Fruit fly (Drosophila melanogaster) whole organism, embryonic: ENCODE data around the gene CG14339.

Experiments
- Atf6 ChIP-seq: fragments of 200-800 bp; sonication (Bioruptor generic); IDR thresholded peaks from 2 replicates; pipeline ENCODE4 v1.3.6; 2022; ENCODE audit warnings: missing biosample characterization, missing genetic modification characterization
- B-H2 ChIP-seq: fragments of 200-800 bp; sonication (Bioruptor generic); optimal IDR thresholded peaks from 2 replicates; lab custom pipeline; 2018; ENCODE audit warnings: missing biosample characterization, mild to moderate bottlenecking, missing genetic modification characterization
- CG11247 ChIP-seq: fragments of 200-800 bp; sonication (Bioruptor generic); IDR thresholded peaks from 2 replicates; pipeline ENCODE4 v1.3.6; 2022; ENCODE audit warnings: missing biosample characterization, missing genetic modification characterization
- CG11456 ChIP-seq: fragments of 200-800 bp; sonication (Bioruptor generic); IDR thresholded peaks from 3 replicates; pipeline ENCODE4 v1.3.6; 2022; ENCODE audit warnings: missing biosample characterization, missing genetic modification characterization
- CG13296 ChIP-seq: fragments of 200-800 bp; sonication (Bioruptor generic); optimal IDR thresholded peaks from 3 replicates; lab custom pipeline; 2018; ENCODE audit warnings: missing biosample characterization, mild to moderate bottlenecking, missing genetic modification characterization
- CG1529 ChIP-seq: fragments of 200-800 bp; sonication (Bioruptor generic); optimal IDR thresholded peaks from 3 replicates; lab custom pipeline; 2018; ENCODE audit warnings: missing biosample characterization, missing genetic modification characterization
- CG2875 ChIP-seq: fragments of 200-800 bp; sonication (Bioruptor generic); optimal IDR thresholded peaks from 2 replicates; lab custom pipeline; 2017; ENCODE audit warnings: missing biosample characterization, mild to moderate bottlenecking, missing genetic modification characterization, missing genetic modification reagents
- CG4360 ChIP-seq: fragments of 200-800 bp; sonication (Bioruptor generic); IDR thresholded peaks from 2 replicates; pipeline ENCODE4 v1.3.6; 2022; ENCODE audit warnings: missing biosample characterization, missing genetic modification characterization
- CG4617 ChIP-seq: fragments of 200-800 bp; sonication (Bioruptor generic); optimal IDR thresholded peaks from 3 replicates; lab custom pipeline; 2016; ENCODE audit warnings: missing biosample characterization, missing genetic modification characterization, borderline replicate concordance
- CG6175 ChIP-seq: fragments of 200-800 bp; sonication (Bioruptor generic); IDR thresholded peaks from 3 replicates; pipeline ENCODE4 v1.3.6; 2022; ENCODE audit warnings: missing biosample characterization, missing genetic modification characterization
- CG7987 ChIP-seq: fragments of 200-800 bp; sonication (Bioruptor generic); optimal IDR thresholded peaks from 2 replicates; lab custom pipeline; 2018; ENCODE audit warnings: missing biosample characterization, mild to moderate bottlenecking, missing genetic modification characterization, moderate library complexity
- CG8359 ChIP-seq: fragments of 200-800 bp; sonication (Bioruptor generic); optimal IDR thresholded peaks from 2 replicates; lab custom pipeline; 2017; ENCODE audit warnings: missing biosample characterization, mild to moderate bottlenecking, missing genetic modification characterization, borderline replicate concordance
- D19A ChIP-seq: fragments of 200-800 bp; optimal IDR thresholded peaks from 3 replicates; lab custom pipeline; 2019; ENCODE audit warnings: missing biosample characterization, mild to moderate bottlenecking, missing genetic modification characterization, moderate library complexity
- E2f1 ChIP-seq: fragments of 200-800 bp; sonication (Bioruptor generic); IDR thresholded peaks from 2 replicates; pipeline ENCODE4 v1.3.6; 2022; ENCODE audit warnings: missing biosample characterization, missing genetic modification characterization
- Fer2 ChIP-seq: fragments of 200-800 bp; sonication (Bioruptor generic); optimal IDR thresholded peaks from 2 replicates; lab custom pipeline; 2018; ENCODE audit warnings: missing biosample characterization, mild to moderate bottlenecking, missing genetic modification characterization, moderate library complexity
- Hand ChIP-seq: fragments of 200-800 bp; sonication (Bioruptor generic); optimal IDR thresholded peaks from 2 replicates; lab custom pipeline; 2017; ENCODE audit warnings: mild to moderate bottlenecking, missing biosample characterization, missing genetic modification reagents, missing genetic modification characterization
- Hey ChIP-seq: fragments of 200-800 bp; sonication (Bioruptor generic); optimal IDR thresholded peaks from 3 replicates; lab custom pipeline; 2018; ENCODE audit warnings: missing biosample characterization, mild to moderate bottlenecking, missing genetic modification characterization
- Hr78 ChIP-seq, 2 experiments: fragments of 200-800 bp in 1 of 2; fragments of >200 bp in 1 of 2; sonication (Bioruptor generic) in 1 of 2; optimal IDR thresholded peaks; 2 replicates each; lab custom pipeline; 2017 to 2019; ENCODE audit warnings: missing biosample characterization in 2 of 2, missing genetic modification characterization in 2 of 2, mild to moderate bottlenecking in 1 of 2, moderate library complexity in 1 of 2
- Med ChIP-seq: fragments of 200-800 bp; sonication (Bioruptor generic); peaks from one replicate; lab custom pipeline; 2016; ENCODE audit warnings: missing biosample characterization, missing genetic modification characterization, mild to moderate bottlenecking, inconsistent platforms, moderate library complexity
- NK7.1 ChIP-seq: fragments of 200-800 bp; sonication (Bioruptor generic); optimal IDR thresholded peaks from 3 replicates; lab custom pipeline; 2016; ENCODE audit warnings: missing biosample characterization, missing genetic modification characterization
- Rfx ChIP-seq: fragments of 200-800 bp; sonication (Bioruptor generic); IDR thresholded peaks from 2 replicates; pipeline ENCODE4 v1.3.6; 2022; ENCODE audit warnings: missing biosample characterization, missing genetic modification characterization
- Spps ChIP-seq: fragments of 200-800 bp; sonication (Bioruptor generic); optimal IDR thresholded peaks from 2 replicates; lab custom pipeline; 2018; ENCODE audit warnings: missing biosample characterization, mild to moderate bottlenecking, missing genetic modification characterization
- Trl ChIP-seq, 3 experiments: fragments of >200 bp in 2 of 3; fragments of 200-800 bp in 1 of 3; sonication (Bioruptor generic) in 1 of 3; optimal IDR thresholded peaks; 2 replicates in 1 of 3; 3 replicates in 2 of 3; lab custom pipeline; 2016 to 2017; ENCODE audit warnings: missing biosample characterization in 1 of 3, missing genetic modification characterization in 1 of 3
- Xbp1 ChIP-seq: fragments of 200-800 bp; sonication (Bioruptor generic); optimal IDR thresholded peaks from 3 replicates; lab custom pipeline; 2016; ENCODE audit warnings: missing biosample characterization, mild to moderate bottlenecking, missing genetic modification characterization
- Xrp1 ChIP-seq: fragments of 200-800 bp; sonication (Bioruptor generic); IDR thresholded peaks from 2 replicates; pipeline ENCODE4 v1.3.6; 2022; ENCODE audit warnings: missing biosample characterization, missing genetic modification characterization
- YL-1 ChIP-seq: fragments of 200-800 bp; sonication (Bioruptor generic); optimal IDR thresholded peaks from 3 replicates; lab custom pipeline; 2017; ENCODE audit warnings: missing biosample characterization, mild to moderate bottlenecking, missing genetic modification characterization
- ab ChIP-seq: fragments of 200-800 bp; sonication (Bioruptor generic); optimal IDR thresholded peaks from 2 replicates; lab custom pipeline; 2016; ENCODE audit warnings: missing biosample characterization, missing genetic modification characterization
- abd-A ChIP-seq: fragments of 200-800 bp; sonication (Bioruptor generic); optimal IDR thresholded peaks from 3 replicates; lab custom pipeline; 2019; ENCODE audit warnings: missing biosample characterization, mild to moderate bottlenecking, missing genetic modification characterization, moderate library complexity
- az2 ChIP-seq: fragments of 200-800 bp; sonication (Bioruptor generic); optimal IDR thresholded peaks from 3 replicates; lab custom pipeline; 2016; ENCODE audit warnings: missing biosample characterization, missing genetic modification characterization
- chinmo ChIP-seq: fragments of 200-800 bp; sonication (Bioruptor generic); IDR thresholded peaks from 4 replicates; pipeline ENCODE4 v1.3.6; 2022; ENCODE audit warnings: missing biosample characterization, missing genetic modification characterization; ENCODE audit not compliant: partially characterized antibody
- da ChIP-seq: fragments of 200-800 bp; sonication (Bioruptor generic); optimal IDR thresholded peaks from 2 replicates; lab custom pipeline; 2016; ENCODE audit warnings: missing biosample characterization, missing genetic modification characterization
- ewg ChIP-seq: fragments of 200-800 bp; sonication (Bioruptor generic); optimal IDR thresholded peaks from 3 replicates; lab custom pipeline; 2017; ENCODE audit warnings: mild to moderate bottlenecking, missing biosample characterization, missing genetic modification reagents, missing genetic modification characterization
- exex ChIP-seq: fragments of 200-800 bp; sonication (Bioruptor generic); optimal IDR thresholded peaks from 4 replicates; lab custom pipeline; 2018; ENCODE audit warnings: missing biosample characterization, mild to moderate bottlenecking, missing genetic modification characterization, moderate library complexity
- fu2 ChIP-seq: fragments of 200-800 bp; sonication (Bioruptor generic); optimal IDR thresholded peaks from 2 replicates; lab custom pipeline; 2016; ENCODE audit warnings: missing biosample characterization, missing genetic modification characterization
- grn ChIP-seq: fragments of 200-800 bp; sonication (Bioruptor generic); optimal IDR thresholded peaks from 3 replicates; lab custom pipeline; 2017; ENCODE audit warnings: missing biosample characterization, missing genetic modification characterization
- gsb ChIP-seq: fragments of 200-800 bp; sonication (Bioruptor generic); IDR thresholded peaks from 2 replicates; pipeline ENCODE4 v1.3.6; 2022; ENCODE audit warnings: missing biosample characterization, missing genetic modification characterization
- ken ChIP-seq: fragments of 200-800 bp; sonication (Bioruptor generic); IDR thresholded peaks from 3 replicates; pipeline ENCODE4 v1.3.6; 2022; ENCODE audit warnings: missing biosample characterization, missing genetic modification characterization
- kni ChIP-seq: fragments of 200-800 bp; sonication (Bioruptor generic); optimal IDR thresholded peaks from 3 replicates; lab custom pipeline; 2017; ENCODE audit warnings: mild to moderate bottlenecking, missing biosample characterization, missing genetic modification reagents, missing genetic modification characterization
- lab ChIP-seq: fragments of 200-800 bp; sonication (Bioruptor generic); optimal IDR thresholded peaks from 3 replicates; lab custom pipeline; 2017; ENCODE audit warnings: missing biosample characterization, missing genetic modification characterization, mild to moderate bottlenecking, moderate library complexity, missing genetic modification reagents
- lmd ChIP-seq: fragments of 200-800 bp; sonication (Bioruptor generic); IDR thresholded peaks from 2 replicates; pipeline ENCODE4 v1.3.6; 2022; ENCODE audit warnings: missing biosample characterization, missing genetic modification characterization
- maf-S ChIP-seq: fragments of 200-800 bp; sonication (Bioruptor generic); optimal IDR thresholded peaks from 2 replicates; lab custom pipeline; 2016; ENCODE audit warnings: missing biosample characterization, missing genetic modification characterization
- mirr ChIP-seq: fragments of 200-800 bp; sonication (Bioruptor generic); optimal IDR thresholded peaks from 3 replicates; lab custom pipeline; 2018; ENCODE audit warnings: missing biosample characterization, mild to moderate bottlenecking, missing genetic modification characterization
- org-1 ChIP-seq: fragments of 200-800 bp; sonication (Bioruptor generic); optimal IDR thresholded peaks from 2 replicates; lab custom pipeline; 2017; ENCODE audit warnings: missing biosample characterization, missing genetic modification characterization
- peb ChIP-seq: fragments of 200-800 bp; sonication (Bioruptor generic); IDR thresholded peaks from 2 replicates; pipeline ENCODE4 v1.3.6; 2022; ENCODE audit warnings: missing biosample characterization, missing genetic modification characterization
- repo ChIP-seq: fragments of 200-800 bp; sonication (Bioruptor generic); optimal IDR thresholded peaks from 2 replicates; lab custom pipeline; 2016; ENCODE audit warnings: missing biosample characterization, missing genetic modification characterization
- sug ChIP-seq: fragments of 200-800 bp; optimal IDR thresholded peaks from 2 replicates; lab custom pipeline; 2019; ENCODE audit warnings: missing biosample characterization, mild to moderate bottlenecking, missing genetic modification characterization, moderate library complexity
- tna ChIP-seq: fragments of 200-800 bp; sonication (Bioruptor generic); IDR thresholded peaks from 2 replicates; pipeline ENCODE4 v1.3.6; 2022; ENCODE audit warnings: missing biosample characterization, missing genetic modification characterization; ENCODE audit not compliant: partially characterized antibody
- vfl ChIP-seq: fragments of 200-800 bp; sonication (Bioruptor generic); optimal IDR thresholded peaks from 2 replicates; lab custom pipeline; 2016; ENCODE audit warnings: missing biosample characterization, missing genetic modification characterization
- zfh2 ChIP-seq: fragments of 200-800 bp; sonication (Bioruptor generic); optimal IDR thresholded peaks from 2 replicates; lab custom pipeline; 2016; ENCODE audit warnings: missing biosample characterization, missing genetic modification characterization

CG14339 gene

DNA sequence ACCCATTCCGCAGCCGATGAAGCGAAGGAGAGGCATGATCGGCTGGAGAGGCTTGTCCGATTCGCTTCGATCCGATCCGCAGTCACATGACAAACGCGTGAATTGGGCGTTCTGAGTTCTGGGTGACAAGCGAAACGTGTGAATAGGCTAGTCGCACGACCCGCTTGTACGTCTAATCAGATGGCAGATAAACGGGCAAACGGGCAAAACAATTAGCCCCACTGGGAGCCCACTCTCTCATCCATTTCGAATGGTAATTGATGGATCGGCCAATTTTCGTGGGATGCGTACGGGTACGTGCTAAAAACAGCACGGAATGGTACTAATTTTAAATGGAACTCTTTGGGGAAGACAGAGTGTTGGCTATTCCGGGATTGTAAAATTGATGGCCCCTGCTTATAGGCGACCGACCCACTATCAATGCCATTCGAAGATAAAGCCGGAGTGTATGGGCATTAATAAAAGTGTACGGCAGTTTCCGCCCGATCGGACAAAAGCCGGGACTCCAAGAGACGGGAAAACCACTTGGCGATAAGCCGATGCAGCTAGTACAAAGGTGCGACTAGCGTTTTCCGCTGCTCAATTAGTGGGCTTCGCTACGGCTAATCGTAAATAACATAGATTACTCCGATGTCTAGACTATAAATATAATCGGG, 19.2 kb downstream of the CG14339 start (continued):
- TF ChIP-seq fu2 (no peak), Spps (tag; lab: Kevin White, UChicago) (no peak), Xrp1 (GFP tag; lab: Robert Waterston, UW) (no peak), sug (tag; lab: Kevin White, UChicago) (peak; percentile 97), Hand (no peak), D19A (tag; lab: Kevin White, UChicago) (no peak), CG7987 (GFP tag; lab: Kevin White, UChicago) (peak; percentile 67), lab (GFP tag; lab: Kevin White, UChicago) (peak; percentile 76), Rfx (GFP tag; lab: Robert Waterston, UW) (no peak), ken (GFP tag; lab: Robert Waterston, UW) (no peak), CG8359 (no peak), repo (GFP tag; lab: Kevin White, UChicago) (no peak), ab (GFP tag; lab: Kevin White, UChicago) (no peak), CG11247 (GFP tag; lab: Robert Waterston, UW) (no peak), grn (GFP tag; lab: Kevin White, UChicago) (peak; percentile 60), exex (tag; lab: Kevin White, UChicago) (peak; percentile 82), Med (peak; percentile 47), CG13296 (GFP tag; lab: Kevin White, UChicago) (no peak)

DNA sequence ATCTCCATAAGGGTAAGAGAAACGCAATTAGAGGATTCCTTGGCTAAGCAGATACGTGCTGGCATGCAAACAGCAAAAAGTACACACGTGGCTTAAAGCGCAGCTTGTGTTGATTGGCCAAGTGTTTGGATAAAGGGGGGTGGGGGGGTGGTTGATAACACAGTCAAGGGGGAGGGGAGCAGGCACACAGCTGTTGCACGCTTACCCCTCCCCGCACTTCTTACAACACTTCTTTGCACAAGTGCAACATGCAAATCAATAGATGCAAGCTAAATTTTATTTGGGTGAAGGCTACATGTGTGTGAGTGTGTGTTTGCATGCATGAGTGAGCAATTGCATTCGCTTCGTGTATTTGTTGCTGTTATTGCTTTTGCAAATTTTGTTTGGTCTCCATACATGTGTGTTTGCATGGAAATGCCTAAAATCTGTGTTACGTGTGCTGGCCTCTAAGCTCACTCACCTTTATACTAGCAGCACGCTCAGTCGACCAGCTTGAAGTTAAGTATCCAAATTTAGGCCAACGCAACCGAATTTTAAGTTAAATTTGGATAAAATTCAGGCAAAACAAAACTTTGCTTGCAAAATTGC, 20.1 kb downstream of the CG14339 start:
- TF ChIP-seq CG11456 (GFP tag; lab: Robert Waterston, UW) (no peak), gsb (GFP tag; lab: Robert Waterston, UW) (no peak), CG1529 (no peak), lmd (GFP tag; lab: Robert Waterston, UW) (no peak), Atf6 (GFP tag; lab: Robert Waterston, UW) (no peak), NK7.1 (GFP tag; lab: Kevin White, UChicago) (no peak), peb (GFP tag; lab: Robert Waterston, UW) (no peak), Xbp1 (GFP tag; lab: Kevin White, UChicago) (no peak), mirr (no peak), B-H2 (GFP tag; lab: Kevin White, UChicago) (no peak), maf-S (no peak), da (GFP tag; lab: Kevin White, UChicago) (no peak), Fer2 (tag; lab: Kevin White, UChicago) (no peak), CG4360 (0 out of 2 replicates have a peak, but pooled peaks have one; percentile 2), CG6175 (GFP tag; lab: Robert Waterston, UW) (no peak), chinmo (GFP tag; lab: Robert Waterston, UW) (0 out of 4 replicates have a peak, but pooled peaks have one; percentile 35), YL-1 (peak; percentile 30), kni (GFP tag; lab: Kevin White, UChicago) (no peak), E2f1 (GFP tag; lab: Robert Waterston, UW) (no peak), Hey (tag; lab: Kevin White, UChicago) (no peak), Hr78 (GFP tag; optimal IDR thresholded peaks at IDR 0.05; lab: Kevin White, UChicago) (no peak), ewg (no peak), az2 (GFP tag; lab: Kevin White, UChicago) (no peak), tna (GFP tag; lab: Robert Waterston, UW) (no peak), Trl (optimal IDR thresholded peaks at IDR 0.05; lab: Kevin White, UChicago) (no peak), Trl (GFP tag; optimal IDR thresholded peaks at IDR 0.05; lab: Kevin White, UChicago) (no peak), abd-A (tag; lab: Kevin White, UChicago) (no peak), vfl (no peak), CG4617 (GFP tag; lab: Kevin White, UChicago) (peak; percentile 20), CG2875 (GFP tag; lab: Kevin White, UChicago) (no peak), org-1 (GFP tag; lab: Kevin White, UChicago) (no peak), zfh2 (GFP tag; lab: Kevin White, UChicago) (no peak)
